Worm (Caenorhabditis elegans) whole organism, young adult: ENCODE data around the gene M01F1.8.
"Not testable (repeated sequence)": the region's sequence is repeated elsewhere in the genome, so short reads cannot be mapped to it uniquely, and the experiment has no call there.

Experiments used
- F37B4.10 ChIP-seq: fragments of 200-800 bp; sonication (Bioruptor generic); IDR thresholded peaks from 2 replicates; pipeline ENCODE4 v1.3.6; 2022; ENCODE audit warnings: missing genetic modification characterization, missing compliant biosample characterization
- F57A8.1 ChIP-seq: fragments of 200-800 bp; sonication (Bioruptor generic); optimal IDR thresholded peaks from 2 replicates; lab custom pipeline; 2018; ENCODE audit warnings: mild to moderate bottlenecking, missing genetic modification characterization, moderate library complexity, missing compliant biosample characterization
- K11D2.4 ChIP-seq: fragments of 200-800 bp; sonication (Bioruptor generic); IDR thresholded peaks from 2 replicates; pipeline ENCODE4 v1.3.6; 2022; ENCODE audit warnings: missing genetic modification reagents, missing genetic modification characterization, missing compliant biosample characterization
- Y53F4B.3 ChIP-seq: fragments of 200-800 bp; sonication (Bioruptor generic); IDR thresholded peaks from 2 replicates; pipeline ENCODE4 v1.3.6; 2022; ENCODE audit warnings: missing genetic modification reagents, missing genetic modification characterization, missing compliant biosample characterization
- Y53G8AR.9 ChIP-seq: fragments of 200-800 bp; sonication (Bioruptor generic); conservative IDR thresholded peaks from 2 replicates; pipeline ENCODE4 v1.3.6; 2022; ENCODE audit warnings: missing genetic modification reagents, missing genetic modification characterization, missing compliant biosample characterization
- Y56A3A.18 ChIP-seq: fragments of 200-800 bp; sonication (Bioruptor generic); IDR thresholded peaks from 2 replicates; pipeline ENCODE4 v1.3.6; 2022; ENCODE audit warnings: missing genetic modification reagents, missing genetic modification characterization, missing compliant biosample characterization
- Y67H2A.10 ChIP-seq: fragments of 200-800 bp; sonication (Bioruptor generic); conservative IDR thresholded peaks from 2 replicates; pipeline ENCODE4 v1.3.6; 2022; ENCODE audit warnings: missing genetic modification reagents, missing genetic modification characterization, missing compliant biosample characterization
- ZK185.1 ChIP-seq: sonication (generic microtip); optimal IDR thresholded peaks from 2 replicates; lab custom pipeline; 2016; ENCODE audit warnings: mild to moderate bottlenecking, missing genetic modification characterization, missing compliant biosample characterization; ENCODE audit not compliant: poor library complexity, severe bottlenecking
- bed-1 ChIP-seq: fragments of 200-800 bp; sonication (Bioruptor generic); IDR thresholded peaks from 2 replicates; pipeline ENCODE4 v1.3.6; 2022; ENCODE audit warnings: missing genetic modification reagents, missing genetic modification characterization, missing compliant biosample characterization
- bed-2 ChIP-seq: fragments of 200-800 bp; sonication (Bioruptor generic); IDR thresholded peaks from 2 replicates; pipeline ENCODE4 v1.3.6; 2022; ENCODE audit warnings: missing genetic modification reagents, missing genetic modification characterization, missing compliant biosample characterization
- ceh-100 ChIP-seq: fragments of 200-800 bp; sonication (Bioruptor generic); IDR thresholded peaks from 2 replicates; pipeline ENCODE4 v1.3.6; 2022; ENCODE audit warnings: missing genetic modification reagents, missing genetic modification characterization, missing compliant biosample characterization
- ceh-27 ChIP-seq: fragments of 200-800 bp; sonication (Bioruptor generic); optimal IDR thresholded peaks from 2 replicates; lab custom pipeline; 2018; ENCODE audit warnings: mild to moderate bottlenecking, missing genetic modification characterization, moderate library complexity, missing compliant biosample characterization
- madf-3 ChIP-seq: fragments of 200-800 bp; sonication (Bioruptor generic); IDR thresholded peaks from 2 replicates; pipeline ENCODE4 v1.3.6; 2022; ENCODE audit warnings: missing genetic modification reagents, missing genetic modification characterization, missing compliant biosample characterization
- nhr-120 ChIP-seq: fragments of 200-800 bp; sonication (Bioruptor generic); IDR thresholded peaks from 2 replicates; pipeline ENCODE4 v1.3.6; 2022; ENCODE audit warnings: missing genetic modification characterization, missing compliant biosample characterization
- snpc-1.3 ChIP-seq: sonication (generic microtip); optimal IDR thresholded peaks from 2 replicates; lab custom pipeline; 2017; ENCODE audit warnings: missing genetic modification characterization, mild to moderate bottlenecking, missing compliant biosample characterization, antibody characterized with exemption, moderate library complexity, missing genotype, missing genetic modification reagents; ENCODE audit not compliant: insufficient read depth
- snpc-3.4 ChIP-seq: sonication (generic microtip); optimal IDR thresholded peaks from 2 replicates; lab custom pipeline; 2017; ENCODE audit warnings: missing genetic modification characterization, mild to moderate bottlenecking, missing compliant biosample characterization, antibody characterized with exemption, moderate library complexity, missing genotype, missing genetic modification reagents
- sptf-2 ChIP-seq: fragments of 200-800 bp; sonication (Bioruptor generic); optimal IDR thresholded peaks from 2 replicates; lab custom pipeline; 2018; ENCODE audit warnings: mild to moderate bottlenecking, missing genetic modification characterization, missing compliant biosample characterization
- tlf-1 ChIP-seq: fragments of 200-800 bp; sonication (Bioruptor generic); optimal IDR thresholded peaks from 2 replicates; lab custom pipeline; 2018; ENCODE audit warnings: mild to moderate bottlenecking, missing genetic modification characterization, missing compliant biosample characterization
- xnd-1 ChIP-seq: sonication (generic microtip); optimal IDR thresholded peaks from 2 replicates; lab custom pipeline; 2016; ENCODE audit warnings: missing genotype, missing genetic modification reagents, missing genetic modification characterization, missing compliant biosample characterization
- zfh-2 ChIP-seq: fragments of 200-800 bp; sonication (Bioruptor generic); conservative IDR thresholded peaks from 2 replicates; pipeline ENCODE4 v1.3.6; 2022; ENCODE audit warnings: missing genetic modification reagents, missing genetic modification characterization, missing compliant biosample characterization
- ztf-6 ChIP-seq: fragments of 200-800 bp; sonication (Bioruptor generic); IDR thresholded peaks from 2 replicates; pipeline ENCODE4 v1.3.6; 2022; ENCODE audit warnings: missing genetic modification reagents, missing genetic modification characterization, missing compliant biosample characterization

Gene M01F1.8

ce11 chrIII:3456226-3456625, 46.1 kb downstream of the M01F1.8 start (continued):
- peak; percentile 75 for TF ChIP-seq Y67H2A.10 (GFP tag; lab: Robert Waterston, UW)
- no peak for TF ChIP-seq sptf-2
- peak; percentile 98 for TF ChIP-seq tlf-1
- peak; percentile 74; the same call in 1 of the 2 replicates for TF ChIP-seq Y56A3A.18 (GFP tag; lab: Robert Waterston, UW)
- TF ChIP-seq ztf-6, result peak; percentile 33; the same call in 1 of the 2 replicates
- peak; percentile 20 for TF ChIP-seq snpc-1.3 (tag; lab: Kevin White, UChicago)
- TF ChIP-seq nhr-120 (GFP tag; lab: Robert Waterston, UW), result 0 out of 2 replicates have a peak, but pooled peaks have one; percentile 19
- TF ChIP-seq bed-1 (GFP tag; lab: Robert Waterston, UW), result no peak
- peak; percentile 75 for TF ChIP-seq snpc-3.4
- TF ChIP-seq ceh-100 (GFP tag; lab: Robert Waterston, UW), result peak; percentile 91
- TF ChIP-seq Y53G8AR.9 (GFP tag; lab: Robert Waterston, UW), result peak; percentile 96
- TF ChIP-seq ceh-27 (GFP tag; lab: Kevin White, UChicago), result peak; percentile 97
- TF ChIP-seq F37B4.10 (GFP tag; lab: Robert Waterston, UW), result peak; percentile 80; the same call in 1 of the 2 replicates
- TF ChIP-seq ZK185.1 (tag; lab: Kevin White, UChicago), result peak; percentile 95

- TF ChIP-seq Y53F4B.3 (GFP tag; lab: Robert Waterston, UW); K11D2.4 (GFP tag; lab: Robert Waterston, UW); F57A8.1 (GFP tag; lab: Kevin White, UChicago): not testable (repeated sequence)
- TF ChIP-seq, all 124 proteins: peak for 0; not testable (repeated sequence) for 124
These were observed 48.3 kb downstream of the M01F1.8 start, which contains the start of gene C34C12.1 for ce11 chrIII:3454045-3454444. C34C12.1 (plus strand) TSS chrIII:3454345.

- not testable (repeated sequence) for TF ChIP-seq bed-2 (GFP tag; lab: Robert Waterston, UW); madf-3 (GFP tag; lab: Robert Waterston, UW); xnd-1 (tag; lab: Kevin White, UChicago)
These were observed 48.9 kb downstream of the M01F1.8 start, which contains the start of gene C34C12.2 for ce11 chrIII:3453486-3453885. C34C12.2 (plus strand) TSS chrIII:3453786.

ce11 chrIII:3452563-3453210, 49.7 kb downstream of the M01F1.8 start, which contains the start of the genes K01A11.3 and C34C12.12:
K01A11.3 (minus strand) TSS chrIII:3452613.
C34C12.12 (plus strand) TSS chrIII:3453194.
- TF ChIP-seq F37B4.10 (GFP tag; lab: Robert Waterston, UW), result 0 out of 2 replicates have a peak, but pooled peaks have one; percentile 27
- no peak for TF ChIP-seq Y56A3A.18 (GFP tag; lab: Robert Waterston, UW)
- 0 out of 2 replicates have a peak, but pooled peaks have one; percentile 21 for TF ChIP-seq zfh-2 (GFP tag; lab: Robert Waterston, UW)
- TF ChIP-seq, all 124 proteins: peak for 2
